Worm (Caenorhabditis elegans) whole organism, young adult: ENCODE data around the gene F10D7.5.

Source experiments
- ama-1 ChIP-seq, 3 experiments: fragments of 150-350 bp in 1 of 3; sonication (generic microtip) in 2 of 3; optimal IDR thresholded peaks; 2 replicates each; lab custom pipeline; 2014 to 2018; ENCODE audit warnings: missing biosample characterization in 2 of 3, missing genetic modification characterization in 2 of 3, missing genetic modification reagents in 2 of 3
- ceh-58 ChIP-seq: fragments of 200-800 bp; sonication (Bioruptor generic); IDR thresholded peaks from 2 replicates; pipeline ENCODE4 v1.3.6; 2022; ENCODE audit warnings: missing genetic modification characterization, missing compliant biosample characterization
- efl-1 ChIP-seq: fragments of 150-350 bp; optimal IDR thresholded peaks from 2 replicates; lab custom pipeline; 2014; ENCODE audit warnings: missing biosample characterization, missing genetic modification reagents, missing genetic modification characterization
- hmg-1.2 ChIP-seq: fragments of 200-800 bp; sonication (Bioruptor generic); IDR thresholded peaks from 2 replicates; pipeline ENCODE4 v1.3.6; 2022; ENCODE audit warnings: missing genetic modification reagents, missing genetic modification characterization, missing compliant biosample characterization
- lag-1 ChIP-seq: fragments of 200-800 bp; sonication (Bioruptor generic); IDR thresholded peaks from 2 replicates; pipeline ENCODE4 v1.3.6; 2022; ENCODE audit warnings: missing genetic modification reagents, missing genetic modification characterization, missing compliant biosample characterization
- lsy-27 ChIP-seq: sonication (generic microtip); optimal IDR thresholded peaks from 2 replicates; lab custom pipeline; 2017; ENCODE audit warnings: missing genetic modification characterization, mild to moderate bottlenecking, missing compliant biosample characterization, antibody characterized with exemption, missing genotype, borderline replicate concordance; ENCODE audit not compliant: insufficient read depth
- nhr-27 ChIP-seq: fragments of 200-800 bp; sonication (Bioruptor generic); optimal IDR thresholded peaks from 2 replicates; lab custom pipeline; 2018; ENCODE audit warnings: mild to moderate bottlenecking, missing genetic modification characterization, moderate library complexity, missing compliant biosample characterization
- pha-4 ChIP-seq: fragments of 150-350 bp; sonication (generic microtip); optimal IDR thresholded peaks from 2 replicates; lab custom pipeline; 2014; ENCODE audit warnings: missing biosample characterization, missing genetic modification reagents, missing genetic modification characterization
- unc-130 ChIP-seq: sonication (generic microtip); optimal IDR thresholded peaks from 2 replicates; lab custom pipeline; 2016; ENCODE audit warnings: missing genetic modification reagents, missing genetic modification characterization, missing compliant biosample characterization
- zim-3 ChIP-seq: sonication (generic microtip); optimal IDR thresholded peaks from 2 replicates; lab custom pipeline; 2017; ENCODE audit warnings: mild to moderate bottlenecking, missing genetic modification characterization, moderate library complexity, missing compliant biosample characterization

- no peak for TF ChIP-seq ama-1 (optimal IDR thresholded peaks at IDR 0.05; lab: Kevin White, UChicago)
- no peak for TF ChIP-seq ama-1 (GFP tag; optimal IDR thresholded peaks at IDR 0.05; lab: Kevin White, UChicago)
- no peak for TF ChIP-seq zim-3 (tag; lab: Kevin White, UChicago)
- no peak for TF ChIP-seq nhr-27 (tag; lab: Kevin White, UChicago)
- no peak for TF ChIP-seq hmg-1.2 (GFP tag; lab: Robert Waterston, UW)
- TF ChIP-seq pha-4 (tag; lab: Kevin White, UChicago): no peak
- TF ChIP-seq efl-1 (GFP tag; lab: Kevin White, UChicago): no peak
- TF ChIP-seq lag-1 (GFP tag; lab: Robert Waterston, UW): no peak
- no peak for TF ChIP-seq lsy-27 (tag; lab: Kevin White, UChicago)
- TF ChIP-seq unc-130 (GFP tag; lab: Kevin White, UChicago): no peak
- TF ChIP-seq ceh-58 (GFP tag; lab: Robert Waterston, UW): no peak
Measured at ce11 chrX:17378996-17379395, 12.4 kb downstream of the F10D7.5 start.
